Worm (Caenorhabditis elegans) whole organism, L4/young adult: ENCODE measurements around the gene lag-2.

Experiments
- W03F9.2 ChIP-seq: fragments of 150-350 bp; optimal IDR thresholded peaks from 2 replicates; lab custom pipeline; 2014; ENCODE audit warnings: missing biosample characterization, missing genetic modification characterization
- dao-5 ChIP-seq: sonication (generic microtip); optimal IDR thresholded peaks from 2 replicates; lab custom pipeline; 2016; ENCODE audit warnings: missing genotype, missing genetic modification characterization, moderate library complexity, missing compliant biosample characterization
- him-1 ChIP-seq: sonication (generic microtip); optimal IDR thresholded peaks from 2 replicates; lab custom pipeline; 2016; ENCODE audit warnings: missing genotype, missing genetic modification reagents, missing genetic modification characterization, missing compliant biosample characterization

ce11 chrV:3195814-3196213, 7.7 kb downstream of the lag-2 start:
- TF ChIP-seq W03F9.2 (tag; lab: Kevin White, UChicago), result no peak
- no peak for TF ChIP-seq him-1
- TF ChIP-seq dao-5 (tag; lab: Kevin White, UChicago), result no peak
